Worm (Caenorhabditis elegans): ENCODE measurements around the gene ttbk-7.
"Not testable (repeated sequence)": the region's sequence is repeated elsewhere in the genome, so short reads cannot be mapped to it uniquely, and the experiment has no call there.

The ttbk-7 gene

ce11 chrV:12877579-12877978 is 18.1 kb downstream of the ttbk-7 start:
- TF ChIP-seq med-1 (GFP tag; optimal IDR thresholded peaks at IDR 0.05; ENCODE audit: insufficient read depth) (no peak), cog-1 (tag; optimal IDR thresholded peaks at IDR 0.05) (no peak), flt-1 (GFP tag; IDR thresholded peaks at IDR 0.05) (no peak), ztf-29 (GFP tag; IDR thresholded peaks at IDR 0.05) (no peak), ref-1 (GFP tag; conservative IDR thresholded peaks at IDR 0.05) (no peak), klf-2 (GFP tag; conservative IDR thresholded peaks at IDR 0.05) (no peak), tab-1 (GFP tag; IDR thresholded peaks at IDR 0.05) (no peak), ztf-23 (GFP tag; IDR thresholded peaks at IDR 0.05) (no peak), T22C8.4 (GFP tag; IDR thresholded peaks at IDR 0.05) (no peak)

ce11 chrV:12876708-12877107 is 19.0 kb downstream of the ttbk-7 start:
- TF ChIP-seq flt-1 (GFP tag; IDR thresholded peaks at IDR 0.05) (no peak), T22C8.4 (GFP tag; IDR thresholded peaks at IDR 0.05) (no peak), tab-1 (GFP tag; IDR thresholded peaks at IDR 0.05) (no peak), cog-1 (tag; optimal IDR thresholded peaks at IDR 0.05) (no peak), klf-2 (GFP tag; conservative IDR thresholded peaks at IDR 0.05) (no peak), ztf-29 (GFP tag; IDR thresholded peaks at IDR 0.05) (no peak), ztf-23 (GFP tag; IDR thresholded peaks at IDR 0.05) (no peak), med-1 (GFP tag; optimal IDR thresholded peaks at IDR 0.05; ENCODE audit: insufficient read depth) (no peak), ref-1 (GFP tag; conservative IDR thresholded peaks at IDR 0.05) (no peak)

- no peak for TF ChIP-seq ref-1 (GFP tag; conservative IDR thresholded peaks at IDR 0.05)
- no peak for TF ChIP-seq med-1 (GFP tag; optimal IDR thresholded peaks at IDR 0.05; ENCODE audit: insufficient read depth)
- TF ChIP-seq flt-1 (GFP tag; IDR thresholded peaks at IDR 0.05), result no peak
- no peak for TF ChIP-seq ztf-29 (GFP tag; IDR thresholded peaks at IDR 0.05)
Observed at ce11 chrV:12875850-12876249, 19.8 kb downstream of the ttbk-7 start.

ce11 chrV:12871753-12872152 is 23.9 kb downstream of the ttbk-7 start, which contains the start of gene bus-19:
TSS of gene bus-19 (plus strand) at chrV:12872053.
- no peak for TF ChIP-seq ztf-23 (GFP tag; IDR thresholded peaks at IDR 0.05)
- no peak for TF ChIP-seq ztf-29 (GFP tag; IDR thresholded peaks at IDR 0.05)
- no peak for TF ChIP-seq cog-1 (tag; optimal IDR thresholded peaks at IDR 0.05)
- TF ChIP-seq klf-2 (GFP tag; conservative IDR thresholded peaks at IDR 0.05), result no peak
- TF ChIP-seq med-1 (GFP tag; optimal IDR thresholded peaks at IDR 0.05; ENCODE audit: insufficient read depth), result no peak
- no peak for TF ChIP-seq T22C8.4 (GFP tag; IDR thresholded peaks at IDR 0.05)

- TF ChIP-seq klf-2 (GFP tag; conservative IDR thresholded peaks at IDR 0.05), result no peak
- no peak for TF ChIP-seq ztf-29 (GFP tag; IDR thresholded peaks at IDR 0.05)
- no peak for TF ChIP-seq ref-1 (GFP tag; conservative IDR thresholded peaks at IDR 0.05)
- TF ChIP-seq flt-1 (GFP tag; IDR thresholded peaks at IDR 0.05), result no peak
- no peak for TF ChIP-seq T22C8.4 (GFP tag; IDR thresholded peaks at IDR 0.05)
- TF ChIP-seq tab-1 (GFP tag; IDR thresholded peaks at IDR 0.05), result no peak
- TF ChIP-seq ztf-23 (GFP tag; IDR thresholded peaks at IDR 0.05), result no peak
- TF ChIP-seq cog-1 (tag; optimal IDR thresholded peaks at IDR 0.05), result no peak
- TF ChIP-seq med-1 (GFP tag; optimal IDR thresholded peaks at IDR 0.05; ENCODE audit: insufficient read depth), result no peak
Observed at ce11 chrV:12870740-12871139, 24.9 kb downstream of the ttbk-7 start.

- TF ChIP-seq T22C8.4 (GFP tag; IDR thresholded peaks at IDR 0.05), result peak; percentile 23; the same call in 1 of the 2 replicates
- peak; percentile 87 for TF ChIP-seq ztf-23 (GFP tag; IDR thresholded peaks at IDR 0.05)
- peak; percentile 85 for TF ChIP-seq flt-1 (GFP tag; IDR thresholded peaks at IDR 0.05)
- TF ChIP-seq ref-1 (GFP tag; conservative IDR thresholded peaks at IDR 0.05), result no peak
- no peak for TF ChIP-seq med-1 (GFP tag; optimal IDR thresholded peaks at IDR 0.05; ENCODE audit: insufficient read depth)
- peak; percentile 67; the same call in 1 of the 2 replicates for TF ChIP-seq klf-2 (GFP tag; conservative IDR thresholded peaks at IDR 0.05)
- TF ChIP-seq tab-1 (GFP tag; IDR thresholded peaks at IDR 0.05), result no peak
- no peak for TF ChIP-seq ztf-29 (GFP tag; IDR thresholded peaks at IDR 0.05)
- TF ChIP-seq cog-1 (tag; optimal IDR thresholded peaks at IDR 0.05), result peak; percentile 77
Observed at ce11 chrV:12869948-12870347, 25.7 kb downstream of the ttbk-7 start, which contains the start of gene T07F10.3. TSS of gene T07F10.3 (minus strand) at chrV:12870045.

- TF ChIP-seq flt-1 (GFP tag; IDR thresholded peaks at IDR 0.05) (no peak), cog-1 (tag; optimal IDR thresholded peaks at IDR 0.05) (no peak), tab-1 (GFP tag; IDR thresholded peaks at IDR 0.05) (no peak), T22C8.4 (GFP tag; IDR thresholded peaks at IDR 0.05) (no peak), klf-2 (GFP tag; conservative IDR thresholded peaks at IDR 0.05) (no peak), ztf-29 (GFP tag; IDR thresholded peaks at IDR 0.05) (no peak), ztf-23 (GFP tag; IDR thresholded peaks at IDR 0.05) (no peak), med-1 (GFP tag; optimal IDR thresholded peaks at IDR 0.05; ENCODE audit: insufficient read depth) (no peak), ref-1 (GFP tag; conservative IDR thresholded peaks at IDR 0.05) (no peak)
Observed at ce11 chrV:12867997-12868396, 27.7 kb downstream of the ttbk-7 start, which contains the start of gene nspg-1. TSS of gene nspg-1 (minus strand) at chrV:12868097.

- TF ChIP-seq flt-1 (GFP tag; IDR thresholded peaks at IDR 0.05); med-1 (GFP tag; optimal IDR thresholded peaks at IDR 0.05; ENCODE audit: insufficient read depth); cog-1 (tag; optimal IDR thresholded peaks at IDR 0.05): not testable (repeated sequence)
Observed at ce11 chrV:12865615-12866014, 30.1 kb downstream of the ttbk-7 start, which contains the start of gene T07F10.5. TSS of gene T07F10.5 (plus strand) at chrV:12865915.

- TF ChIP-seq ztf-29 (GFP tag; IDR thresholded peaks at IDR 0.05) (no peak), T22C8.4 (GFP tag; IDR thresholded peaks at IDR 0.05) (no peak), klf-2 (GFP tag; conservative IDR thresholded peaks at IDR 0.05) (no peak), tab-1 (GFP tag; IDR thresholded peaks at IDR 0.05) (no peak), ztf-23 (GFP tag; IDR thresholded peaks at IDR 0.05) (no peak), ref-1 (GFP tag; conservative IDR thresholded peaks at IDR 0.05) (no peak), med-1 (GFP tag; optimal IDR thresholded peaks at IDR 0.05; ENCODE audit: insufficient read depth) (no peak), cog-1 (tag; optimal IDR thresholded peaks at IDR 0.05) (no peak), flt-1 (GFP tag; IDR thresholded peaks at IDR 0.05) (no peak)
Observed at ce11 chrV:12859144-12859543, 36.5 kb downstream of the ttbk-7 start, which contains the start of gene anp-1. TSS of gene anp-1 (plus strand) at chrV:12859444.

ce11 chrV:12854766-12855165 is 40.9 kb downstream of the ttbk-7 start, which contains the start of gene C44H9.7:
TSS of gene C44H9.7 (minus strand) at chrV:12854866.
- no peak for TF ChIP-seq cog-1 (tag; optimal IDR thresholded peaks at IDR 0.05)
- no peak for TF ChIP-seq flt-1 (GFP tag; IDR thresholded peaks at IDR 0.05)
- no peak for TF ChIP-seq tab-1 (GFP tag; IDR thresholded peaks at IDR 0.05)
- no peak for TF ChIP-seq ztf-29 (GFP tag; IDR thresholded peaks at IDR 0.05)
- TF ChIP-seq ztf-23 (GFP tag; IDR thresholded peaks at IDR 0.05), result no peak
- no peak for TF ChIP-seq ref-1 (GFP tag; conservative IDR thresholded peaks at IDR 0.05)
- no peak for TF ChIP-seq med-1 (GFP tag; optimal IDR thresholded peaks at IDR 0.05; ENCODE audit: insufficient read depth)
- no peak for TF ChIP-seq klf-2 (GFP tag; conservative IDR thresholded peaks at IDR 0.05)
- TF ChIP-seq T22C8.4 (GFP tag; IDR thresholded peaks at IDR 0.05), result no peak

All from whole organism, midembryonic.